Fruit fly (Drosophila melanogaster) whole organism, embryonic: ENCODE data around the gene CG18766.

Experiments used
- Abd-B ChIP-seq: fragments of 200-800 bp; sonication (Bioruptor generic); optimal IDR thresholded peaks from 2 replicates; lab custom pipeline; 2018; ENCODE audit warnings: missing biosample characterization, mild to moderate bottlenecking, missing genetic modification characterization, moderate library complexity
- Adf1 ChIP-seq: fragments of 200-800 bp; sonication (Bioruptor generic); IDR thresholded peaks from 2 replicates; pipeline ENCODE4 v1.3.6; 2022; ENCODE audit warnings: missing biosample characterization, missing genetic modification characterization
- Bgb ChIP-seq: fragments of 200-800 bp; sonication (Bioruptor generic); IDR thresholded peaks from 2 replicates; pipeline ENCODE4 v1.3.6; 2022; ENCODE audit warnings: missing biosample characterization, missing genetic modification characterization; ENCODE audit not compliant: partially characterized antibody
- CG10321 ChIP-seq: fragments of 200-800 bp; sonication (Bioruptor generic); IDR thresholded peaks from 2 replicates; pipeline ENCODE4 v1.3.6; 2022; ENCODE audit warnings: missing biosample characterization, missing genetic modification characterization
- CG14965 ChIP-seq: fragments of 200-800 bp; sonication (Bioruptor generic); optimal IDR thresholded peaks from 2 replicates; lab custom pipeline; 2016; ENCODE audit warnings: missing biosample characterization, missing genetic modification characterization, borderline replicate concordance
- CG15514 ChIP-seq: fragments of 200-800 bp; sonication (Bioruptor generic); optimal IDR thresholded peaks from 3 replicates; lab custom pipeline; 2017; ENCODE audit warnings: missing biosample characterization, missing genetic modification characterization, mild to moderate bottlenecking, moderate library complexity, missing genetic modification reagents
- CG15696 ChIP-seq: fragments of 200-800 bp; sonication (Bioruptor generic); optimal IDR thresholded peaks from 2 replicates; lab custom pipeline; 2019; ENCODE audit warnings: missing biosample characterization, mild to moderate bottlenecking, missing genetic modification characterization, moderate library complexity
- CG16863 ChIP-seq: fragments of 200-800 bp; sonication (Bioruptor generic); optimal IDR thresholded peaks from 3 replicates; lab custom pipeline; 2016; ENCODE audit warnings: missing biosample characterization, missing genetic modification characterization
- CG2889 ChIP-seq: fragments of 200-800 bp; sonication (Bioruptor generic); IDR thresholded peaks from 3 replicates; pipeline ENCODE4 v1.3.6; 2022; ENCODE audit warnings: missing biosample characterization, missing genetic modification characterization
- CG3838 ChIP-seq: fragments of 200-800 bp; sonication (Bioruptor generic); optimal IDR thresholded peaks from 3 replicates; lab custom pipeline; 2016; ENCODE audit warnings: missing biosample characterization, missing genetic modification characterization
- CG3995 ChIP-seq: fragments of 200-800 bp; sonication (Bioruptor generic); optimal IDR thresholded peaks from 3 replicates; lab custom pipeline; 2016; ENCODE audit warnings: missing biosample characterization, missing genetic modification characterization
- CG6791 ChIP-seq: fragments of 200-800 bp; sonication (Bioruptor generic); IDR thresholded peaks from 3 replicates; pipeline ENCODE4 v1.3.6; 2022; ENCODE audit warnings: missing biosample characterization, missing genetic modification characterization; ENCODE audit not compliant: partially characterized antibody
- CG7786 ChIP-seq: fragments of 200-800 bp; sonication (Bioruptor generic); optimal IDR thresholded peaks from 2 replicates; lab custom pipeline; 2016; ENCODE audit warnings: missing biosample characterization, missing genetic modification characterization
- CG7963 ChIP-seq: fragments of 200-800 bp; sonication (Bioruptor generic); IDR thresholded peaks from 3 replicates; pipeline ENCODE4 v1.3.6; 2022; ENCODE audit warnings: missing biosample characterization, missing genetic modification characterization; ENCODE audit not compliant: partially characterized antibody
- Dp ChIP-seq: fragments of 200-800 bp; sonication (Bioruptor generic); optimal IDR thresholded peaks from 2 replicates; lab custom pipeline; 2018; ENCODE audit warnings: missing biosample characterization, mild to moderate bottlenecking, missing genetic modification characterization, moderate library complexity
- Gug ChIP-seq: fragments of 200-800 bp; sonication (Bioruptor generic); IDR thresholded peaks from 4 replicates; pipeline ENCODE4 v1.3.6; 2022; ENCODE audit warnings: missing biosample characterization, missing genetic modification characterization
- MBD-R2 ChIP-seq: fragments of 200-800 bp; sonication (Bioruptor generic); IDR thresholded peaks from 2 replicates; pipeline ENCODE4 v1.3.6; 2022; ENCODE audit warnings: missing biosample characterization, missing genetic modification characterization
- MESR4 ChIP-seq: fragments of 200-800 bp; sonication (Bioruptor generic); optimal IDR thresholded peaks from 2 replicates; lab custom pipeline; 2018; ENCODE audit warnings: missing biosample characterization, mild to moderate bottlenecking, missing genetic modification characterization, moderate library complexity
- MTF-1 ChIP-seq: fragments of 200-800 bp; sonication (Bioruptor generic); optimal IDR thresholded peaks from 2 replicates; lab custom pipeline; 2018; ENCODE audit warnings: missing biosample characterization, mild to moderate bottlenecking, missing genetic modification characterization, borderline replicate concordance
- Med ChIP-seq: fragments of 200-800 bp; sonication (Bioruptor generic); peaks from one replicate; lab custom pipeline; 2016; ENCODE audit warnings: missing biosample characterization, missing genetic modification characterization, mild to moderate bottlenecking, inconsistent platforms, moderate library complexity
- Myb ChIP-seq: fragments of 200-800 bp; sonication (Bioruptor generic); optimal IDR thresholded peaks from 2 replicates; lab custom pipeline; 2016; ENCODE audit warnings: missing biosample characterization, missing genetic modification characterization
- NfI ChIP-seq: fragments of 200-800 bp; sonication (Bioruptor generic); optimal IDR thresholded peaks from 3 replicates; lab custom pipeline; 2018; ENCODE audit warnings: missing biosample characterization, mild to moderate bottlenecking, missing genetic modification characterization, moderate library complexity
- ase ChIP-seq: fragments of 200-800 bp; sonication (Bioruptor generic); IDR thresholded peaks from 3 replicates; pipeline ENCODE4 v1.3.6; 2022; ENCODE audit warnings: missing biosample characterization, missing genetic modification characterization
- bigmax ChIP-seq: fragments of 200-800 bp; sonication (Bioruptor generic); optimal IDR thresholded peaks from 2 replicates; lab custom pipeline; 2018; ENCODE audit warnings: missing biosample characterization, mild to moderate bottlenecking, missing genetic modification characterization
- chinmo ChIP-seq: fragments of 200-800 bp; sonication (Bioruptor generic); IDR thresholded peaks from 4 replicates; pipeline ENCODE4 v1.3.6; 2022; ENCODE audit warnings: missing biosample characterization, missing genetic modification characterization; ENCODE audit not compliant: partially characterized antibody
- dan ChIP-seq: fragments of 200-800 bp; sonication (Bioruptor generic); IDR thresholded peaks from 2 replicates; pipeline ENCODE4 v1.3.6; 2022; ENCODE audit warnings: missing biosample characterization, missing genetic modification characterization
- ewg ChIP-seq: fragments of 200-800 bp; sonication (Bioruptor generic); optimal IDR thresholded peaks from 3 replicates; lab custom pipeline; 2017; ENCODE audit warnings: mild to moderate bottlenecking, missing biosample characterization, missing genetic modification reagents, missing genetic modification characterization
- exex ChIP-seq: fragments of 200-800 bp; sonication (Bioruptor generic); optimal IDR thresholded peaks from 4 replicates; lab custom pipeline; 2018; ENCODE audit warnings: missing biosample characterization, mild to moderate bottlenecking, missing genetic modification characterization, moderate library complexity
- lilli ChIP-seq: fragments of 200-800 bp; sonication (Bioruptor generic); optimal IDR thresholded peaks from 3 replicates; lab custom pipeline; 2016; ENCODE audit warnings: missing biosample characterization, missing genetic modification characterization
- onecut ChIP-seq: fragments of 200-800 bp; sonication (Bioruptor generic); IDR thresholded peaks from 2 replicates; pipeline ENCODE4 v1.3.6; 2022; ENCODE audit warnings: missing biosample characterization, missing genetic modification characterization
- p53 ChIP-seq: fragments of 200-800 bp; sonication (Bioruptor generic); optimal IDR thresholded peaks from 2 replicates; lab custom pipeline; 2016; ENCODE audit warnings: missing biosample characterization, missing genetic modification characterization
- pan ChIP-seq, 4 experiments: fragments of >200 bp in 3 of 4; fragments of 200-800 bp in 1 of 4; sonication (Bioruptor generic) in 1 of 4; optimal IDR thresholded peaks in 3 of 4; IDR thresholded peaks in 1 of 4; 2 replicates each; pipeline versions ENCODE4 v1.3.6 to Lab custom; 2017 to 2022; ENCODE audit warnings: missing biosample characterization in 2 of 4, missing genetic modification characterization in 2 of 4, mixed read lengths in 1 of 4
- pfk ChIP-seq: fragments of 200-800 bp; sonication (Bioruptor generic); optimal IDR thresholded peaks from 2 replicates; lab custom pipeline; 2018; ENCODE audit warnings: missing biosample characterization, mild to moderate bottlenecking, missing genetic modification characterization, moderate library complexity
- pzg ChIP-seq: fragments of 200-800 bp; sonication (Bioruptor generic); optimal IDR thresholded peaks from 3 replicates; lab custom pipeline; 2018; ENCODE audit warnings: missing biosample characterization, mild to moderate bottlenecking, missing genetic modification characterization, moderate library complexity
- ranshi ChIP-seq: fragments of 200-800 bp; sonication (Bioruptor generic); IDR thresholded peaks from 2 replicates; pipeline ENCODE4 v1.3.6; 2022; ENCODE audit warnings: missing biosample characterization, missing genetic modification characterization
- row ChIP-seq: fragments of 200-800 bp; sonication (Bioruptor generic); IDR thresholded peaks from 3 replicates; pipeline ENCODE4 v1.3.6; 2022; ENCODE audit warnings: missing biosample characterization, missing genetic modification characterization
- scrt ChIP-seq: fragments of 200-800 bp; sonication (Bioruptor generic); optimal IDR thresholded peaks from 2 replicates; lab custom pipeline; 2018; ENCODE audit warnings: missing biosample characterization, mild to moderate bottlenecking, missing genetic modification characterization, moderate library complexity
- seq ChIP-seq: fragments of 200-800 bp; sonication (Bioruptor generic); IDR thresholded peaks from 2 replicates; pipeline ENCODE4 v1.3.6; 2022; ENCODE audit warnings: missing biosample characterization, missing genetic modification characterization
- slp2 ChIP-seq: fragments of 200-800 bp; sonication (Bioruptor generic); optimal IDR thresholded peaks from 2 replicates; lab custom pipeline; 2016; ENCODE audit warnings: missing biosample characterization, missing genetic modification characterization
- tna ChIP-seq: fragments of 200-800 bp; sonication (Bioruptor generic); IDR thresholded peaks from 2 replicates; pipeline ENCODE4 v1.3.6; 2022; ENCODE audit warnings: missing biosample characterization, missing genetic modification characterization; ENCODE audit not compliant: partially characterized antibody
- wek ChIP-seq: fragments of 200-800 bp; sonication (Bioruptor generic); optimal IDR thresholded peaks from 3 replicates; lab custom pipeline; 2018; ENCODE audit warnings: missing biosample characterization, mild to moderate bottlenecking, missing genetic modification characterization, moderate library complexity

The CG18766 gene

dm6 chr3R:27238438-27239301 is 6.4 kb downstream of the CG18766 start, which contains the start of the genes CG31064 and PolA2 (continued):
- no peak for TF ChIP-seq ase
- no peak for TF ChIP-seq lilli (GFP tag; lab: Kevin White, UChicago)
- no peak for TF ChIP-seq CG7786 (GFP tag; lab: Kevin White, UChicago)
- no peak for TF ChIP-seq dan (GFP tag; lab: Robert Waterston, UW)
- TF ChIP-seq p53 (GFP tag; lab: Kevin White, UChicago): no peak
- TF ChIP-seq CG3838 (GFP tag; lab: Kevin White, UChicago): no peak
- TF ChIP-seq tna: peak; percentile 83
- peak; percentile 90 for TF ChIP-seq scrt (GFP tag; lab: Kevin White, UChicago)
- no peak for TF ChIP-seq CG15696 (tag; lab: Kevin White, UChicago)
- peak; percentile 67 for TF ChIP-seq Myb (GFP tag; lab: Kevin White, UChicago)

- TF ChIP-seq ewg (peak; percentile 7), wek (GFP tag; lab: Kevin White, UChicago) (peak; percentile 82), row (GFP tag; lab: Robert Waterston, UW) (peak; percentile 22; the same call in 1 of the 3 replicates), Gug (GFP tag; lab: Robert Waterston, UW) (no peak), MBD-R2 (GFP tag; lab: Robert Waterston, UW) (peak; percentile 52; the same call in 1 of the 2 replicates), pfk (GFP tag; lab: Kevin White, UChicago) (no peak), onecut (peak; percentile 96), ranshi (no peak), CG3995 (GFP tag; lab: Kevin White, UChicago) (peak; percentile 73), MTF-1 (GFP tag; lab: Kevin White, UChicago) (no peak), CG7963 (no peak)
Measured at dm6 chr3R:27237980-27238379, 7.1 kb downstream of the CG18766 start.

DNA sequence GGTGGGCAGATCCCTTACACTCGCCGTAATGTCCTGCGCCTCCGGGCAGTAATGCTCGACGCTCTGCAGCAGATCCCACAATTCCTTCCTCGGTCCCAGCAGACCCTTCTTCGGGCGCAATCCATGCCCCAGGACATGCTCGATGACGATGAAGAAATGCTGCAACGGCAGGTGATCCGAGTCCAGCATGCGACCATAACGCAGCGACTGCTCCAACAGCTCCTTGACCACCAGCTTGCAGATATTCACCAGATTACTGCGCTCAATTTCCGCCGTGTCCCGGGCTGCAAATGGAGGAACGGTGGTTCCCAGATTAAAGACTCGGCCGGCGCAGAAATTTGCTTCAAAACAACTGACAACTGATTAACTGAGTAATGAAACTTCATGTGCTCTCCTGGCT is 11.7 kb downstream of the CG18766 start, which contains the start of gene CG31068:
TSS of gene CG31068 (plus strand) at position 301 of the 400 bp plus-strand sequence.
- no peak for TF ChIP-seq NfI (GFP tag; lab: Kevin White, UChicago)
- no peak for TF ChIP-seq seq (GFP tag; lab: Robert Waterston, UW)
- no peak for TF ChIP-seq Abd-B (GFP tag; lab: Kevin White, UChicago)
- TF ChIP-seq CG16863 (GFP tag; lab: Kevin White, UChicago): no peak
- no peak for TF ChIP-seq chinmo (GFP tag; lab: Robert Waterston, UW)

- TF ChIP-seq pan (optimal IDR thresholded peaks at IDR 0.05; lab: Kevin White, UChicago) (no peak), pan (GFP tag; optimal IDR thresholded peaks at IDR 0.05 in 1 of 2, IDR thresholded peaks at IDR 0.05 in 1 of 2) (no peak), exex (no peak), CG10321 (GFP tag; lab: Robert Waterston, UW) (no peak), CG6791 (GFP tag; lab: Robert Waterston, UW) (no peak)
Measured at dm6 chr3R:27229368-27229767, 15.7 kb downstream of the CG18766 start, which contains the start of gene CG42814. CG42814 (minus strand) TSS chr3R:27229468.

- TF ChIP-seq bigmax: no peak
- peak; percentile 38 for TF ChIP-seq Med (GFP tag; lab: Kevin White, UChicago)
- TF ChIP-seq Dp (GFP tag; lab: Kevin White, UChicago): peak; percentile 43
- TF ChIP-seq CG15514 (GFP tag; lab: Kevin White, UChicago): peak; percentile 4
- no peak for TF ChIP-seq CG2889 (GFP tag; lab: Robert Waterston, UW)
- peak; percentile 11; the same call in 1 of the 2 replicates for TF ChIP-seq Adf1 (GFP tag; lab: Robert Waterston, UW)
- peak; percentile 15 for TF ChIP-seq MESR4 (GFP tag; lab: Kevin White, UChicago)
- TF ChIP-seq Bgb (GFP tag; lab: Robert Waterston, UW): peak; percentile 16; the same call in 1 of the 2 replicates
- TF ChIP-seq slp2 (GFP tag; lab: Kevin White, UChicago): no peak
- TF ChIP-seq CG14965 (GFP tag; lab: Kevin White, UChicago): peak; percentile 65
- peak; percentile 76 for TF ChIP-seq MBD-R2 (GFP tag; lab: Robert Waterston, UW)
- TF ChIP-seq pzg (GFP tag; lab: Kevin White, UChicago): peak; percentile 45
- peak; percentile 90 for TF ChIP-seq Myb (GFP tag; lab: Kevin White, UChicago)
Measured at dm6 chr3R:27228342-27228741, 16.7 kb downstream of the CG18766 start, which contains the start of gene CG42813. CG42813 (minus strand) TSS chr3R:27228561.
